Worm (Caenorhabditis elegans) whole organism, L4/young adult: ENCODE results near the gene tat-1.

Experiments
- W03F9.2 ChIP-seq: fragments of 150-350 bp; optimal IDR thresholded peaks from 2 replicates; lab custom pipeline; 2014; ENCODE audit warnings: missing biosample characterization, missing genetic modification characterization
- dao-5 ChIP-seq: sonication (generic microtip); optimal IDR thresholded peaks from 2 replicates; lab custom pipeline; 2016; ENCODE audit warnings: missing genotype, missing genetic modification characterization, moderate library complexity, missing compliant biosample characterization
- him-1 ChIP-seq: sonication (generic microtip); optimal IDR thresholded peaks from 2 replicates; lab custom pipeline; 2016; ENCODE audit warnings: missing genotype, missing genetic modification reagents, missing genetic modification characterization, missing compliant biosample characterization

DNA sequence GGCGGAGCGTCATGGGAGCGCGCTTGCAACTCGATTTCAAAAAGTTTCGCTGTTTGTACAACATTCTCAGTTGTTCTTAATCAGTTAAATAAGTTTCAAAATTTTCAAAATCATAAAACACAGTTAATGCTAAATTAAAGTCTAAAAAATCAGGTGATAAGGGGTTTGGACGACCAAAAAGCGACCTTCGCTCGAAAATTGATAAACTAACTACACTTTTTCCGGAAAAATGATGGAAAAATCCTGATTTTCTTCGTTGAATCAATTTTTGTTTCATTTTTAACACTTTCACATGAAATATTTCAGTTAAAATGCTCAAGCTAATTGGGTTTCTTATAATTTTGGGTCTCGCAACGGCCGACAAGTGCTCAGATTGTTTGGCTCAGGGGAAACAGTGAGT, 8.7 kb upstream of the tat-1 start, which contains the start of gene Y49E10.16:
- no peak for TF ChIP-seq him-1 (tag; lab: Kevin White, UChicago)
- TF ChIP-seq W03F9.2 (tag; lab: Kevin White, UChicago): no peak
- no peak for TF ChIP-seq dao-5 (tag; lab: Kevin White, UChicago)
